Worm (Caenorhabditis elegans) whole organism, L3 larva: ENCODE data around the gene F49C5.3.

Experiments used
- egl-5 ChIP-seq: fragments of 150-350 bp; optimal IDR thresholded peaks from 2 replicates; lab custom pipeline; 2017; ENCODE audit warnings: missing biosample characterization, missing genetic modification reagents, missing genetic modification characterization, inconsistent platforms
- ztf-11 ChIP-seq: fragments of 150-350 bp; optimal IDR thresholded peaks from 2 replicates; lab custom pipeline; 2014; ENCODE audit warnings: missing biosample characterization, missing genetic modification characterization

DNA sequence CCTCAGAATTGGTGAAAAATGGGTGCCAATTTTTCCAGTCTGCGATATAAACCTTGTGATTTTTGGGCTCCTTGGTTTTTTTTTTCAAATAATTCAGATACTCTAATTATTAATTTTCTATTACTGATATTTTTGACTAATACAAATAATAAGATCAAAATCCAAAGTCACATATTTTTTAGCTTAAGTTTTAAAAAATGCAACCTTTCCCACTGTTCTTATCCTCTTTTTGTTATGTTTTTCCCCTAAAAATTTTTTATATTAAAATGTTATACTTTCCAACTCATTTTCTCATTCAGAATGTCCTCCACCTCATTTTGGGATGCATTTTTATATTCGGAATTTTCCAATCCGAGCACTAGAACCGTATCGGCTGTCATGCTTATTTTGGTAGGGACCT lies 5.3 kb upstream of the F49C5.3 start, which contains the start of gene srx-120:
- TF ChIP-seq ztf-11 (tag; lab: Kevin White, UChicago) (no peak), egl-5 (no peak)
